Worm (Caenorhabditis elegans) whole organism, L1 larva: ENCODE data around the gene M28.4.
A peak's percentile ranks its signal among the peaks of the same experiment; 100 is the strongest.

Experiments used
- C16A3.4 ChIP-seq: fragments of 150-350 bp; optimal IDR thresholded peaks from 2 replicates; lab custom pipeline; 2014; ENCODE audit warnings: missing biosample characterization, missing genetic modification characterization
- alr-1 ChIP-seq: fragments of 200-800 bp; sonication (Bioruptor generic); optimal IDR thresholded peaks from 2 replicates; lab custom pipeline; 2018; ENCODE audit warnings: borderline replicate concordance, mild to moderate bottlenecking, missing genetic modification characterization, missing compliant biosample characterization
- ceh-8 ChIP-seq: fragments of 200-800 bp; sonication (Bioruptor generic); optimal IDR thresholded peaks from 2 replicates; lab custom pipeline; 2018; ENCODE audit warnings: mild to moderate bottlenecking, missing genetic modification characterization, moderate library complexity, missing compliant biosample characterization
- ceh-90 ChIP-seq: sonication (generic microtip); optimal IDR thresholded peaks from 2 replicates; lab custom pipeline; 2016; ENCODE audit warnings: missing genetic modification characterization, missing compliant biosample characterization
- dsc-1 ChIP-seq: sonication (generic microtip); optimal IDR thresholded peaks from 2 replicates; lab custom pipeline; 2016; ENCODE audit warnings: mild to moderate bottlenecking, missing genetic modification characterization, missing compliant biosample characterization
- efl-1 ChIP-seq, 4 experiments: fragments of 150-350 bp; optimal IDR thresholded peaks in 3 of 4; peaks in 1 of 4; 1 replicate in 1 of 4; 2 replicates in 3 of 4; lab custom pipeline; 2014; ENCODE audit warnings: missing biosample characterization in 2 of 4, missing genetic modification characterization in 2 of 4, missing genetic modification reagents in 2 of 4
- egl-13 ChIP-seq: sonication (generic microtip); optimal IDR thresholded peaks from 2 replicates; lab custom pipeline; 2016; ENCODE audit warnings: missing genotype, missing genetic modification reagents, missing genetic modification characterization, missing compliant biosample characterization
- egl-27 ChIP-seq, 2 experiments: fragments of 150-350 bp in 1 of 2; sonication (generic microtip); optimal IDR thresholded peaks; 3 replicates each; lab custom pipeline; 2017 to 2018; ENCODE audit warnings: missing biosample characterization in 2 of 2, missing genetic modification characterization in 2 of 2, missing genetic modification reagents in 2 of 2
- elt-2 ChIP-seq: sonication (generic microtip); optimal IDR thresholded peaks from 2 replicates; lab custom pipeline; 2016; ENCODE audit warnings: missing genetic modification characterization, mild to moderate bottlenecking, inconsistent platforms, missing compliant biosample characterization, missing genetic modification reagents
- elt-3 ChIP-seq, 6 experiments: fragments of 150-350 bp in 1 of 6; sonication (generic microtip); optimal IDR thresholded peaks; 2 replicates each; lab custom pipeline; 2017 to 2018; ENCODE audit warnings: missing biosample characterization in 6 of 6, missing genetic modification characterization in 6 of 6, inconsistent platforms in 1 of 6
- fkh-8 ChIP-seq: sonication (generic microtip); optimal IDR thresholded peaks from 2 replicates; lab custom pipeline; 2016; ENCODE audit warnings: mild to moderate bottlenecking, missing genetic modification characterization, missing compliant biosample characterization
- fos-1 ChIP-seq: fragments of 150-350 bp; optimal IDR thresholded peaks from 2 replicates; lab custom pipeline; 2014; ENCODE audit warnings: missing biosample characterization, missing genetic modification characterization
- grh-1 ChIP-seq: fragments of 200-800 bp; sonication (Bioruptor generic); IDR thresholded peaks from 2 replicates; pipeline ENCODE4 v1.3.6; 2022; ENCODE audit warnings: missing genetic modification reagents, missing genetic modification characterization, missing compliant biosample characterization
- hlh-17 ChIP-seq: fragments of 200-800 bp; sonication (Bioruptor generic); optimal IDR thresholded peaks from 2 replicates; lab custom pipeline; 2018; ENCODE audit warnings: missing genetic modification characterization, mild to moderate bottlenecking, missing compliant biosample characterization, moderate library complexity, borderline replicate concordance
- irx-1 ChIP-seq: sonication (generic microtip); optimal IDR thresholded peaks from 2 replicates; lab custom pipeline; 2016; ENCODE audit warnings: missing genetic modification characterization, missing compliant biosample characterization
- jun-1 ChIP-seq: fragments of 150-350 bp; optimal IDR thresholded peaks from 2 replicates; lab custom pipeline; 2014; ENCODE audit warnings: missing biosample characterization, missing genetic modification reagents, missing genetic modification characterization
- lin-14 ChIP-seq: fragments of 200-800 bp; sonication (Bioruptor generic); optimal IDR thresholded peaks from 2 replicates; lab custom pipeline; 2018; ENCODE audit warnings: mild to moderate bottlenecking, missing genetic modification characterization, moderate library complexity, missing compliant biosample characterization
- lin-15B ChIP-seq: fragments of 150-350 bp; sonication (generic microtip); optimal IDR thresholded peaks from 3 replicates; lab custom pipeline; 2014; ENCODE audit warnings: missing biosample characterization, missing genetic modification characterization
- lin-35 ChIP-seq, 2 experiments: fragments of 150-350 bp; optimal IDR thresholded peaks; 2 replicates each; lab custom pipeline; 2014; ENCODE audit warnings: missing biosample characterization in 2 of 2, missing genetic modification characterization in 2 of 2, missing genetic modification reagents in 2 of 2
- nhr-11 ChIP-seq: fragments of 150-350 bp; optimal IDR thresholded peaks from 2 replicates; lab custom pipeline; 2014; ENCODE audit warnings: missing biosample characterization, missing genetic modification characterization
- nhr-20 ChIP-seq: sonication (generic microtip); optimal IDR thresholded peaks from 2 replicates; lab custom pipeline; 2016; ENCODE audit warnings: mild to moderate bottlenecking, missing genetic modification characterization, missing compliant biosample characterization
- nhr-237 ChIP-seq: fragments of 150-350 bp; optimal IDR thresholded peaks from 2 replicates; lab custom pipeline; 2014; ENCODE audit warnings: missing biosample characterization, missing genetic modification characterization
- nhr-47 ChIP-seq: sonication (generic microtip); optimal IDR thresholded peaks from 2 replicates; lab custom pipeline; 2016; ENCODE audit warnings: mild to moderate bottlenecking, missing genetic modification characterization, moderate library complexity, missing compliant biosample characterization
- nhr-77 ChIP-seq: fragments of 150-350 bp; optimal IDR thresholded peaks from 2 replicates; lab custom pipeline; 2014; ENCODE audit warnings: missing biosample characterization, missing genetic modification characterization
- nhr-84 ChIP-seq: sonication (generic microtip); optimal IDR thresholded peaks from 2 replicates; lab custom pipeline; 2017; ENCODE audit warnings: missing biosample characterization, missing genetic modification characterization
- nhr-85 ChIP-seq: sonication (generic microtip); peaks from one replicate; lab custom pipeline; 2016; ENCODE audit warnings: missing genetic modification characterization, inconsistent platforms, missing compliant biosample characterization
- nhr-90 ChIP-seq: sonication (generic microtip); optimal IDR thresholded peaks from 2 replicates; lab custom pipeline; 2016; ENCODE audit warnings: mild to moderate bottlenecking, missing genetic modification characterization, missing compliant biosample characterization; ENCODE audit not compliant: poor library complexity
- rnt-1 ChIP-seq: sonication (generic microtip); optimal IDR thresholded peaks from 2 replicates; lab custom pipeline; 2016; ENCODE audit warnings: mild to moderate bottlenecking, missing genetic modification characterization, moderate library complexity, missing compliant biosample characterization
- skn-1 ChIP-seq: fragments of 150-350 bp; optimal IDR thresholded peaks from 2 replicates; lab custom pipeline; 2014; ENCODE audit warnings: missing biosample characterization, missing genetic modification characterization
- snpc-4 ChIP-seq: fragments of 150-350 bp; optimal IDR thresholded peaks from 2 replicates; lab custom pipeline; 2014; ENCODE audit warnings: missing biosample characterization, missing genetic modification characterization
- snu-23 ChIP-seq: sonication (generic microtip); optimal IDR thresholded peaks from 2 replicates; lab custom pipeline; 2016; ENCODE audit warnings: missing genetic modification characterization, missing compliant biosample characterization
- sox-4 ChIP-seq: sonication (generic microtip); optimal IDR thresholded peaks from 2 replicates; lab custom pipeline; 2016; ENCODE audit warnings: missing genetic modification characterization, missing compliant biosample characterization
- sptf-1 ChIP-seq: fragments of 150-350 bp; optimal IDR thresholded peaks from 2 replicates; lab custom pipeline; 2014; ENCODE audit warnings: missing biosample characterization, missing genetic modification characterization
- swsn-7 ChIP-seq: sonication (generic microtip); optimal IDR thresholded peaks from 2 replicates; lab custom pipeline; 2016; ENCODE audit warnings: missing genetic modification characterization, missing compliant biosample characterization
- tlp-1 ChIP-seq: fragments of 150-350 bp; optimal IDR thresholded peaks from 2 replicates; lab custom pipeline; 2014; ENCODE audit warnings: missing biosample characterization, missing genetic modification characterization
- unc-130 ChIP-seq: fragments of 150-350 bp; optimal IDR thresholded peaks from 2 replicates; lab custom pipeline; 2017; ENCODE audit warnings: missing biosample characterization, missing genetic modification characterization, inconsistent platforms
- unc-62 ChIP-seq: fragments of 150-350 bp; optimal IDR thresholded peaks from 2 replicates; lab custom pipeline; 2014; ENCODE audit warnings: missing biosample characterization, missing genetic modification reagents, missing genetic modification characterization
- unc-86 ChIP-seq: sonication (generic microtip); optimal IDR thresholded peaks from 2 replicates; lab custom pipeline; 2016; ENCODE audit warnings: missing genetic modification characterization, missing compliant biosample characterization
- xbp-1 ChIP-seq: sonication (generic microtip); optimal IDR thresholded peaks from 2 replicates; lab custom pipeline; 2016; ENCODE audit warnings: missing genetic modification characterization, missing compliant biosample characterization

Gene M28.4

DNA sequence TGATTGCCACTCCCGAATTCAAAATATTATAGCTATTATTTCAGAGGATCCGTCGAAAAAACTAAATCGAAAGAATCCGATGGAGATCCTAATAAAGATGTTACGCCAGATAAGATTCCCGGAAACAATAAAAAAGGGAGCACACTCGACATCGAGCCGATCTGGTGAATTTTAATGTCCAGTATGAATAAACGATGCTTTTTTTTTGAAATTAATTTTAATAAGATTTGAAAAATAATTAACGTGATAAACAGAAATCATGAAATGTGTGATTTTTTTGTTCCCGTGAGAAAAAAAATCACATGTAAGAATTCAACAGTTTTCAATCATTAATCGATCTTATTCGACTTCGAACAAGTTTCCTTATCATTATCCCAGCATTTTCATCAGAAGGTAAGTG is 4.4 kb upstream of the M28.4 start, which contains the start of gene M28.9:
TSS of gene M28.9 (plus strand) at position 301 of the 400 bp plus-strand sequence.
- no peak for TF ChIP-seq tlp-1 (tag; lab: Kevin White, UChicago)
- no peak for TF ChIP-seq rnt-1 (tag; lab: Kevin White, UChicago)
- TF ChIP-seq unc-130 (tag; lab: Kevin White, UChicago), result no peak
- no peak for TF ChIP-seq irx-1 (tag; lab: Kevin White, UChicago)
- no peak for TF ChIP-seq snu-23 (GFP tag; lab: Kevin White, UChicago)
- no peak for TF ChIP-seq nhr-20 (tag; lab: Kevin White, UChicago)
- no peak for TF ChIP-seq nhr-47 (tag; lab: Kevin White, UChicago)
- TF ChIP-seq nhr-85, result no peak
- TF ChIP-seq fos-1, result no peak
- TF ChIP-seq egl-13 (tag; lab: Kevin White, UChicago), result no peak
- TF ChIP-seq elt-2 (tag; lab: Kevin White, UChicago), result no peak
- no peak for TF ChIP-seq jun-1 (tag; lab: Kevin White, UChicago)
- TF ChIP-seq unc-62 (GFP tag; lab: Kevin White, UChicago), result no peak

- no peak for TF ChIP-seq efl-1 (optimal IDR thresholded peaks at IDR 0.05; lab: Kevin White, UChicago)
- TF ChIP-seq efl-1 (GFP tag; optimal IDR thresholded peaks at IDR 0.05 in 1 of 2; lab: Kevin White, UChicago), result peak in 1 of 2 experiments; percentile 80
- TF ChIP-seq lin-14, result no peak
- TF ChIP-seq, all 84 proteins: peak for 1
These were observed 3.5 kb downstream of the M28.4 start, which contains the start of gene M28.10 for ce11 chrII:10646901-10647566. Gene M28.10 (plus strand): TSS chrII:10647516.

ce11 chrII:10652112-10652511 is 8.6 kb downstream of the M28.4 start, which contains the start of gene nphp-1:
Gene nphp-1 (minus strand): TSS chrII:10652256.
- no peak for TF ChIP-seq elt-2 (tag; lab: Kevin White, UChicago)
- no peak for TF ChIP-seq tlp-1 (tag; lab: Kevin White, UChicago)
- no peak for TF ChIP-seq egl-27 (tag; optimal IDR thresholded peaks at IDR 0.05; lab: Kevin White, UChicago)
- no peak for TF ChIP-seq egl-13 (tag; lab: Kevin White, UChicago)
- no peak for TF ChIP-seq skn-1 (tag; lab: Kevin White, UChicago)
- peak; percentile 41 for TF ChIP-seq fkh-8 (tag; lab: Kevin White, UChicago)

DNA sequence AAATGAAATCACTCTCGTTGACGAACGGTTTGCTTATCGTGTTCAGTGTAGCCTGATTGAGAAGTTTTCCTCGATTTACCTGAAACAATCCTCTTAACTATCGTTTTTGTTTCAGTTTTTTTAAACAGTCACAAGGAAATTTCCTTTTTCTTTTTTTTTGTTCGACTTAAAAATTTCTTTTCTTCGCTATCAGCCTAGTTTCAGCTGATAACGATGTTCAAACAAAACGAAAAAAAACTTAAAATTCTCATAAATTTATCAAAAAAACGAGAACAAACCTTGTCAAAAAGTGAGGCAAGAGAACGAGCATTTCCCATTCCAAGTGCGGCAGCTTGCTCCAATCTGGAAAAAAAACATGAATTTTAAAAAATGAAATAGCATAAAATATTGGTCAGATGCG is 10.1 kb downstream of the M28.4 start:
- TF ChIP-seq elt-2 (tag; lab: Kevin White, UChicago), result peak; percentile 42
- no peak for TF ChIP-seq dsc-1 (tag; lab: Kevin White, UChicago)
- TF ChIP-seq ceh-90, result no peak
- TF ChIP-seq alr-1 (tag; lab: Kevin White, UChicago), result no peak
- peak in 1 of 2 experiments; percentile 12 for TF ChIP-seq lin-35 (GFP tag; optimal IDR thresholded peaks at IDR 0.05; lab: Kevin White, UChicago)
- no peak for TF ChIP-seq elt-3 (tag; optimal IDR thresholded peaks at IDR 0.05; lab: Kevin White, UChicago)
- no peak for TF ChIP-seq nhr-84 (tag; lab: Kevin White, UChicago)
- TF ChIP-seq snpc-4 (tag; lab: Kevin White, UChicago), result no peak
- TF ChIP-seq egl-13 (tag; lab: Kevin White, UChicago), result no peak

DNA sequence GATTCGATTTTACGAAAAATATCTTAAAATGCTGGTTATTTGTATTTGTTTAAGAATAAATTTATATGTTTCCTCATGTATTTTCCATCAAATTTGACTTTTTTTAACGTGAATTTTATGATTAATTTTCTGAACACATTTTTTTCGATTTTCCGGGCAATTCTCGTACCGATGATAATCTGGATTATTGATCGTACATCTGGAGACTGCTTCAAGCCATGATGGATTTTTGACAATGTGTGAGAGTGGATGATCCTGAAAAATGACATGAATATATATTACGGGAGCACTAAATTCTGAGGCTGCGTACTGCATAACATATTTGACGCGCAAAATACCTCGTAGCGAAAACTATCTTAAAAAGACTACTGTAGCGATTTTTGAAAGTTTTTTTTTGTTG is 10.9 kb downstream of the M28.4 start:
- TF ChIP-seq sptf-1 (tag; lab: Kevin White, UChicago) (no peak), nhr-84 (tag; lab: Kevin White, UChicago) (no peak), elt-2 (tag; lab: Kevin White, UChicago) (no peak), C16A3.4 (tag; lab: Kevin White, UChicago) (no peak), unc-86 (no peak), grh-1 (GFP tag; lab: Robert Waterston, UW) (no peak), xbp-1 (no peak), ceh-8 (GFP tag; lab: Kevin White, UChicago) (no peak), nhr-237 (tag; lab: Kevin White, UChicago) (no peak), jun-1 (tag; lab: Kevin White, UChicago) (no peak), snpc-4 (tag; lab: Kevin White, UChicago) (no peak), fos-1 (no peak), sox-4 (tag; lab: Kevin White, UChicago) (no peak), snu-23 (GFP tag; lab: Kevin White, UChicago) (no peak), nhr-77 (no peak), hlh-17 (GFP tag; lab: Kevin White, UChicago) (no peak), nhr-11 (no peak), swsn-7 (tag; lab: Kevin White, UChicago) (no peak), lin-15B (tag; lab: Kevin White, UChicago) (no peak), nhr-90 (tag; lab: Kevin White, UChicago) (no peak)
- TF ChIP-seq, all 84 proteins: peak for 0
